Worm (Caenorhabditis elegans) whole organism, L3 larva: ENCODE results near the gene ttr-49.

ENCODE experiments used
- ceh-16 ChIP-seq: sonication (generic microtip); optimal IDR thresholded peaks from 2 replicates; lab custom pipeline; 2017; ENCODE audit warnings: missing biosample characterization, missing genetic modification characterization
- egl-27 ChIP-seq: sonication (generic microtip); optimal IDR thresholded peaks from 4 replicates; lab custom pipeline; 2017; ENCODE audit warnings: missing biosample characterization, missing genetic modification reagents, missing genetic modification characterization
- fos-1 ChIP-seq: fragments of 150-350 bp; optimal IDR thresholded peaks from 2 replicates; lab custom pipeline; 2014; ENCODE audit warnings: missing biosample characterization, missing genetic modification characterization
- mml-1 ChIP-seq: fragments of 150-350 bp; sonication (generic microtip); optimal IDR thresholded peaks from 3 replicates; lab custom pipeline; 2014; ENCODE audit warnings: missing biosample characterization, missing genetic modification characterization
- sea-2 ChIP-seq: fragments of 150-350 bp; sonication (generic microtip); optimal IDR thresholded peaks from 4 replicates; lab custom pipeline; 2014; ENCODE audit warnings: missing biosample characterization, missing genetic modification reagents, missing genetic modification characterization

DNA sequence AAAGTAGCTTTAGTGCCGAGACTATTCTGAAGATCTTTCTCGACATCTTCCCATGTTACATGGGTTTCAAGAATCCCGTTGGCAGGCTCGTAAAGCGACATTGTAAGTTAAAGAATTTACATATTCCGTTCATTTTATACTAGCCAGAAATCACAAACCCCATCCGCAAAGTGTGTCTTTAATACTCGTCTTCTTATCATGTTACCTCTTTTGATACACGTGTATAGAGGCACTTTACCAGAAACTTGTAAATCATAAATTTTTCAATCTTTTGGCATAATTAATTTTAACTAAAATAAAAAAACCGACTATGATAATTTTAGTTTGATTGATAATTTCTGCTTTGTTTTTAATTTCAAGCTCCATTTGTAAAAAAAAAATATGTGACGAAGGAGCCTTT lies 14.7 kb upstream of the ttr-49 start, which contains the start of gene E02C12.6:
- no peak for TF ChIP-seq ceh-16 (tag; lab: Kevin White, UChicago)
- TF ChIP-seq egl-27 (tag; lab: Kevin White, UChicago), result no peak
- no peak for TF ChIP-seq sea-2 (GFP tag; lab: Kevin White, UChicago)
- no peak for TF ChIP-seq fos-1 (tag; lab: Kevin White, UChicago)
- no peak for TF ChIP-seq mml-1 (tag; lab: Kevin White, UChicago)
